Fruit fly (Drosophila melanogaster) whole organism, adult: ENCODE data around the gene CG7945.

Experiments
- CG11617 ChIP-seq: fragments of 200-800 bp; sonication (Bioruptor generic); optimal IDR thresholded peaks from 2 replicates; lab custom pipeline; 2017; ENCODE audit warnings: mild to moderate bottlenecking, missing biosample characterization, missing genetic modification reagents, missing genetic modification characterization
- CG7045 ChIP-seq: fragments of 200-800 bp; sonication (Bioruptor generic); optimal IDR thresholded peaks from 2 replicates; lab custom pipeline; 2017; ENCODE audit warnings: missing biosample characterization, mild to moderate bottlenecking, missing genetic modification characterization
- Hr96 ChIP-seq: fragments of 200-800 bp; sonication (Bioruptor generic); optimal IDR thresholded peaks from 2 replicates; lab custom pipeline; 2016; ENCODE audit warnings: missing biosample characterization, missing genetic modification characterization
- Mnt ChIP-seq: fragments of 200-800 bp; sonication (Bioruptor generic); optimal IDR thresholded peaks from 2 replicates; lab custom pipeline; 2016; ENCODE audit warnings: missing biosample characterization, mild to moderate bottlenecking, missing genetic modification characterization
- cnc ChIP-seq, 2 experiments: fragments of >200 bp; optimal IDR thresholded peaks; 2 replicates each; lab custom pipeline; 2017
- kay ChIP-seq: fragments of 200-800 bp; sonication (Bioruptor generic); peaks from one replicate; lab custom pipeline; 2016; ENCODE audit warnings: missing biosample characterization, missing genetic modification characterization, borderline replicate concordance
- toe ChIP-seq: fragments of 200-800 bp; sonication (Bioruptor generic); optimal IDR thresholded peaks from 2 replicates; lab custom pipeline; 2016; ENCODE audit warnings: missing biosample characterization, missing genetic modification characterization

DNA sequence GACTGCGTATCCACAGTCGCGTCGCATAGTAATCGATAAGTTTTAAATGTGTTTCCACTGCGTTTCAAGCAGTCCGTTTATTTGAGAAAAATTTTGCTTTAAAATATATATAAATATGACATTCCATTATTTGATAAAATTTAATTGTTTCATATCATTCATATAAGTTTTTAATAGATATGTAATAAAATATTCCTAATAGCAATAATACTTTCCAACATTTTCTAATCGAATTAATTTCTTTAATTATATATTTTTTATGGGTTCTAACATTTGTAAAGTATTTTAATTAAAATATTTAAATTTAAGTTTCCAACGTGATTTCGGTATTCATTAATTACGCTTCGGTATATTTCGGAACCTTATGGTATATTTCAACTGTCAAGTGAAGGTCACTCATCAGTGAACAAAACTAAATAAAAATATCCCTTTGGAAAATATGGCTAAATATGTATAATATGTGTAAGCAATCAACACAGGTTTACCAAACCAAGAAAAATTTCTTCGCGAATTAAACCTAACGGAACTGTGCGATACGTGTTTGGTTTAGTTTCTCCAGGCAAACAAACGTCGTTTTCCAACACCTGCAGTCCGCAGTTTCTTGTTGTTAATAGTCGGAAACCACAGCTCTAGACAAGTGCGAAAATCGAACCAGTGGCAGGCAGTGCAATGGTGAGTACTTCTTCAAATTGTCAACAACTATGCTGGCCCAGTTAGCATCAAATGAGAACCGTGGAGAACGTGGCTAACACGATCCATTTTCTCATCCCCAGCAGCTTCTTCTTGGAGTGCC lies 39.3 kb upstream of the CG7945 start, which contains the start of the genes CG7739 and SCCRO:
- TF ChIP-seq CG7045 (GFP tag; lab: Kevin White, UChicago) (peak; percentile 39), CG11617 (GFP tag; lab: Kevin White, UChicago) (peak; percentile 46), Mnt (GFP tag; lab: Kevin White, UChicago) (peak; percentile 16), kay (GFP tag; lab: Kevin White, UChicago) (peak; percentile 94), cnc (optimal IDR thresholded peaks at IDR 0.05; lab: Kevin White, UChicago) (no peak), Hr96 (GFP tag; lab: Kevin White, UChicago) (no peak), toe (GFP tag; lab: Kevin White, UChicago) (no peak)
